Worm (Caenorhabditis elegans) whole organism, young adult: ENCODE data around the gene srt-24.

Experiments used
- D2030.7 ChIP-seq: fragments of 200-800 bp; sonication (Bioruptor generic); IDR thresholded peaks from 2 replicates; pipeline ENCODE4 v1.3.6; 2022; ENCODE audit warnings: missing genetic modification reagents, missing genetic modification characterization, missing compliant biosample characterization
- T07F8.4 ChIP-seq: sonication (generic microtip); optimal IDR thresholded peaks from 2 replicates; lab custom pipeline; 2016; ENCODE audit warnings: mild to moderate bottlenecking, missing genetic modification characterization, moderate library complexity, missing compliant biosample characterization
- Y53G8AR.9 ChIP-seq: fragments of 200-800 bp; sonication (Bioruptor generic); conservative IDR thresholded peaks from 2 replicates; pipeline ENCODE4 v1.3.6; 2022; ENCODE audit warnings: missing genetic modification reagents, missing genetic modification characterization, missing compliant biosample characterization
- ama-1 ChIP-seq, 3 experiments: fragments of 150-350 bp in 1 of 3; sonication (generic microtip) in 2 of 3; optimal IDR thresholded peaks; 2 replicates each; lab custom pipeline; 2014 to 2018; ENCODE audit warnings: missing biosample characterization in 2 of 3, missing genetic modification characterization in 2 of 3, missing genetic modification reagents in 2 of 3
- aptf-2 ChIP-seq: fragments of 200-800 bp; sonication (Bioruptor generic); conservative IDR thresholded peaks from 2 replicates; pipeline ENCODE4 v1.3.6; 2022; ENCODE audit warnings: missing genetic modification reagents, missing genetic modification characterization, missing compliant biosample characterization
- atf-7 ChIP-seq: sonication (generic microtip); optimal IDR thresholded peaks from 2 replicates; lab custom pipeline; 2017; ENCODE audit warnings: mild to moderate bottlenecking, missing genetic modification characterization, missing compliant biosample characterization
- ccch-3 ChIP-seq: fragments of 200-800 bp; sonication (Bioruptor generic); optimal IDR thresholded peaks from 2 replicates; lab custom pipeline; 2018; ENCODE audit warnings: mild to moderate bottlenecking, missing genetic modification characterization, missing compliant biosample characterization
- cebp-1 ChIP-seq, 2 experiments: fragments of 200-800 bp in 1 of 2; sonication (Bioruptor generic) in 1 of 2; sonication (generic microtip) in 1 of 2; IDR thresholded peaks in 1 of 2; optimal IDR thresholded peaks in 1 of 2; 2 replicates each; pipeline versions ENCODE4 v1.3.6 to Lab custom; 2017 to 2022; ENCODE audit warnings: missing compliant biosample characterization in 2 of 2, missing genetic modification characterization in 2 of 2, mild to moderate bottlenecking in 1 of 2, missing genetic modification reagents in 1 of 2, moderate library complexity in 1 of 2
- chd-7 ChIP-seq: sonication (generic microtip); optimal IDR thresholded peaks from 2 replicates; lab custom pipeline; 2016; ENCODE audit warnings: mild to moderate bottlenecking, missing genetic modification characterization, moderate library complexity, missing compliant biosample characterization
- dpff-1 ChIP-seq: sonication (generic microtip); optimal IDR thresholded peaks from 2 replicates; lab custom pipeline; 2017; ENCODE audit warnings: mild to moderate bottlenecking, missing genetic modification characterization, missing compliant biosample characterization
- efl-1 ChIP-seq: fragments of 150-350 bp; optimal IDR thresholded peaks from 2 replicates; lab custom pipeline; 2014; ENCODE audit warnings: missing biosample characterization, missing genetic modification reagents, missing genetic modification characterization
- egl-44 ChIP-seq: fragments of 200-800 bp; sonication (Bioruptor generic); IDR thresholded peaks from 2 replicates; pipeline ENCODE4 v1.3.6; 2022; ENCODE audit warnings: missing genetic modification reagents, missing genetic modification characterization, missing compliant biosample characterization
- egrh-3 ChIP-seq: fragments of 200-800 bp; sonication (Bioruptor generic); IDR thresholded peaks from 2 replicates; pipeline ENCODE4 v1.3.6; 2022; ENCODE audit warnings: missing genetic modification reagents, missing genetic modification characterization, missing compliant biosample characterization
- him-1 ChIP-seq: sonication (generic microtip); optimal IDR thresholded peaks from 2 replicates; lab custom pipeline; 2016; ENCODE audit warnings: missing genotype, missing genetic modification reagents, missing genetic modification characterization, missing compliant biosample characterization
- hmg-1.2 ChIP-seq: fragments of 200-800 bp; sonication (Bioruptor generic); IDR thresholded peaks from 2 replicates; pipeline ENCODE4 v1.3.6; 2022; ENCODE audit warnings: missing genetic modification reagents, missing genetic modification characterization, missing compliant biosample characterization
- hmg-20 ChIP-seq: fragments of 200-800 bp; sonication (Bioruptor generic); IDR thresholded peaks from 2 replicates; pipeline ENCODE4 v1.3.6; 2022; ENCODE audit warnings: missing genetic modification reagents, missing genetic modification characterization, missing compliant biosample characterization
- hsf-1 ChIP-seq: fragments of 200-800 bp; sonication (Bioruptor generic); IDR thresholded peaks from 2 replicates; pipeline ENCODE4 v1.3.6; 2022; ENCODE audit warnings: missing genetic modification reagents, missing genetic modification characterization, missing compliant biosample characterization
- lin-26 ChIP-seq: fragments of 200-800 bp; sonication (Bioruptor generic); IDR thresholded peaks from 2 replicates; pipeline ENCODE4 v1.3.6; 2022; ENCODE audit warnings: missing genetic modification reagents, missing genetic modification characterization, missing compliant biosample characterization
- lin-40 ChIP-seq: sonication (generic microtip); optimal IDR thresholded peaks from 2 replicates; lab custom pipeline; 2016; ENCODE audit warnings: missing genetic modification characterization, mild to moderate bottlenecking, missing compliant biosample characterization, missing genotype, missing genetic modification reagents
- madf-8 ChIP-seq: fragments of 200-800 bp; sonication (Bioruptor generic); conservative IDR thresholded peaks from 2 replicates; pipeline ENCODE4 v1.3.6; 2022; ENCODE audit warnings: missing genetic modification reagents, missing genetic modification characterization, missing compliant biosample characterization
- mcd-1 ChIP-seq: fragments of 200-800 bp; sonication (Bioruptor generic); IDR thresholded peaks from 2 replicates; pipeline ENCODE4 v1.3.6; 2022; ENCODE audit warnings: missing genetic modification reagents, missing genetic modification characterization, missing compliant biosample characterization
- mes-4 ChIP-seq: sonication (generic microtip); optimal IDR thresholded peaks from 2 replicates; lab custom pipeline; 2016; ENCODE audit warnings: missing genotype, missing genetic modification characterization, missing compliant biosample characterization
- mxl-1 ChIP-seq: sonication (generic microtip); optimal IDR thresholded peaks from 2 replicates; lab custom pipeline; 2016; ENCODE audit warnings: missing genetic modification characterization, missing compliant biosample characterization
- nhr-120 ChIP-seq: fragments of 200-800 bp; sonication (Bioruptor generic); IDR thresholded peaks from 2 replicates; pipeline ENCODE4 v1.3.6; 2022; ENCODE audit warnings: missing genetic modification characterization, missing compliant biosample characterization
- nhr-80 ChIP-seq: sonication (generic microtip); optimal IDR thresholded peaks from 2 replicates; lab custom pipeline; 2016; ENCODE audit warnings: missing genetic modification characterization, missing compliant biosample characterization
- pbrm-1 ChIP-seq: fragments of 200-800 bp; sonication (Bioruptor generic); IDR thresholded peaks from 2 replicates; pipeline ENCODE4 v1.3.6; 2022; ENCODE audit warnings: missing genetic modification reagents, missing genetic modification characterization, missing compliant biosample characterization
- pha-4 ChIP-seq: fragments of 150-350 bp; sonication (generic microtip); optimal IDR thresholded peaks from 2 replicates; lab custom pipeline; 2014; ENCODE audit warnings: missing biosample characterization, missing genetic modification reagents, missing genetic modification characterization
- rec-8 ChIP-seq, 2 experiments: sonication (generic microtip); optimal IDR thresholded peaks; 2 replicates each; lab custom pipeline; 2016; ENCODE audit warnings: mild to moderate bottlenecking in 2 of 2, missing genetic modification characterization in 2 of 2, missing genetic modification reagents in 2 of 2, missing genotype in 2 of 2, missing biosample characterization in 1 of 2, missing compliant biosample characterization in 1 of 2, moderate library complexity in 1 of 2
- repo-1 ChIP-seq: sonication (generic microtip); optimal IDR thresholded peaks from 2 replicates; lab custom pipeline; 2017; ENCODE audit warnings: mild to moderate bottlenecking, missing genetic modification characterization, missing compliant biosample characterization
- sdz-38 ChIP-seq: sonication (generic microtip); optimal IDR thresholded peaks from 2 replicates; lab custom pipeline; 2016; ENCODE audit warnings: missing genotype, missing genetic modification characterization, missing compliant biosample characterization
- sea-2 ChIP-seq: fragments of 200-800 bp; sonication (Bioruptor generic); IDR thresholded peaks from 2 replicates; pipeline ENCODE4 v1.3.6; 2022; ENCODE audit warnings: missing genetic modification characterization, missing compliant biosample characterization
- tbp1 ChIP-seq: fragments of 200-800 bp; sonication (Bioruptor generic); optimal IDR thresholded peaks from 2 replicates; lab custom pipeline; 2018; ENCODE audit warnings: mild to moderate bottlenecking, missing genetic modification characterization, missing compliant biosample characterization
- xnd-1 ChIP-seq: sonication (generic microtip); optimal IDR thresholded peaks from 2 replicates; lab custom pipeline; 2016; ENCODE audit warnings: missing genotype, missing genetic modification reagents, missing genetic modification characterization, missing compliant biosample characterization
- zfh-2 ChIP-seq: fragments of 200-800 bp; sonication (Bioruptor generic); conservative IDR thresholded peaks from 2 replicates; pipeline ENCODE4 v1.3.6; 2022; ENCODE audit warnings: missing genetic modification reagents, missing genetic modification characterization, missing compliant biosample characterization
- ztf-26 ChIP-seq: sonication (generic microtip); optimal IDR thresholded peaks from 2 replicates; lab custom pipeline; 2017; ENCODE audit warnings: missing genetic modification characterization, missing compliant biosample characterization
- ztf-3 ChIP-seq: fragments of 200-800 bp; sonication (Bioruptor generic); optimal IDR thresholded peaks from 2 replicates; lab custom pipeline; 2018; ENCODE audit warnings: mild to moderate bottlenecking, missing genetic modification characterization, missing compliant biosample characterization

The srt-24 gene

ce11 chrIV:768312-768711 is 37.5 kb upstream of the srt-24 start, which contains the start of gene F56B3.2:
Gene F56B3.2, minus strand, starts transcription at chrIV:768584.
- TF ChIP-seq hsf-1 (GFP tag; lab: Robert Waterston, UW) (no peak), T07F8.4 (tag; lab: Kevin White, UChicago) (no peak), mxl-1 (no peak), xnd-1 (no peak), ztf-26 (tag; lab: Kevin White, UChicago) (no peak), tbp1 (no peak), mes-4 (tag; lab: Kevin White, UChicago) (no peak), hmg-20 (GFP tag; lab: Robert Waterston, UW) (no peak), sea-2 (GFP tag; lab: Robert Waterston, UW) (no peak), dpff-1 (no peak), efl-1 (no peak), atf-7 (tag; lab: Kevin White, UChicago) (no peak), lin-26 (no peak)

ce11 chrIV:763377-764063 is 32.7 kb upstream of the srt-24 start, which contains the start of gene col-103:
Gene col-103, minus strand, starts transcription at chrIV:763678.
- TF ChIP-seq Y53G8AR.9 (GFP tag; lab: Robert Waterston, UW): 0 out of 2 replicates have a peak, but pooled peaks have one; percentile 16
- TF ChIP-seq ama-1 (optimal IDR thresholded peaks at IDR 0.05; lab: Kevin White, UChicago): peak; percentile 91
- TF ChIP-seq ama-1 (GFP tag; optimal IDR thresholded peaks at IDR 0.05; lab: Kevin White, UChicago): no peak
- no peak for TF ChIP-seq ccch-3
- peak; percentile 43 for TF ChIP-seq hmg-1.2 (GFP tag; lab: Robert Waterston, UW)
- peak; percentile 39 for TF ChIP-seq lin-40 (tag; lab: Kevin White, UChicago)

ce11 chrIV:762486-763376 is 31.9 kb upstream of the srt-24 start:
- TF ChIP-seq sdz-38 (tag; lab: Kevin White, UChicago) (no peak), egl-44 (GFP tag; lab: Robert Waterston, UW) (no peak), lin-40 (tag; lab: Kevin White, UChicago) (no peak), hmg-20 (GFP tag; lab: Robert Waterston, UW) (no peak), Y53G8AR.9 (GFP tag; lab: Robert Waterston, UW) (no peak), him-1 (tag; lab: Kevin White, UChicago) (no peak), repo-1 (peak; percentile 31), nhr-80 (tag; lab: Kevin White, UChicago) (no peak), D2030.7 (GFP tag; lab: Robert Waterston, UW) (no peak), pha-4 (tag; lab: Kevin White, UChicago) (no peak), pbrm-1 (GFP tag; lab: Robert Waterston, UW) (no peak), cebp-1 (GFP tag; IDR thresholded peaks at IDR 0.05; lab: Robert Waterston, UW) (no peak), cebp-1 (tag; optimal IDR thresholded peaks at IDR 0.05; lab: Kevin White, UChicago) (no peak), ztf-3 (GFP tag; lab: Kevin White, UChicago) (no peak), tbp1 (no peak), egrh-3 (peak; percentile 92), aptf-2 (GFP tag; lab: Robert Waterston, UW) (0 out of 2 replicates have a peak, but pooled peaks have one; percentile 20), chd-7 (tag; lab: Kevin White, UChicago) (no peak), rec-8 (tag; optimal IDR thresholded peaks at IDR 0.05; lab: Kevin White, UChicago) (no peak), nhr-120 (peak; percentile 66; the same call in 1 of the 2 replicates), zfh-2 (GFP tag; lab: Robert Waterston, UW) (peak; percentile 83), madf-8 (GFP tag; lab: Robert Waterston, UW) (no peak), mcd-1 (GFP tag; lab: Robert Waterston, UW) (peak; percentile 23; the same call in 1 of the 2 replicates)
